Worm (Caenorhabditis elegans): ENCODE data around the gene F08C6.18.

DNA sequence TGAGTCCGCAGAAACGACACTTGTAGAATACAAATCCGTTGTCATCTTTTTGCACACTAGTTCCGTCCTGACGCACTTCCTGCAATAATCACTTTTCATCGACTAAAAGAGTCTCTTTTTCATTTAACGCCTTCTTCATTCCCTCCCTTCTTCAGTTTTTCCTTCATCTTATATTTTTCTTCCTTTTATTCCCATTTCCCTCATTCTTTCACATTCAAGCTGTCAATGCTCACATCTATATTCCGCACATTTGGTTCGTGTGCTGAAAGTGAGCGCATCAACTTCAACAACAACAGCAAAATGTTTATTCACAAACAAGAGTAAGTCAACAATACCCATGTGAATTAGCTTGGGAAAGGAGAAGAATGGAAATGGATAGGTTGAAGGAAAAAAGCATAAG lies 1.4 kb downstream of the F08C6.18 start, which contains the start of gene pcyt-1:
- no peak for TF ChIP-seq Y53F4B.3 (GFP tag; IDR thresholded peaks at IDR 0.05)
- no peak for TF ChIP-seq pha-4 (tag; optimal IDR thresholded peaks at IDR 0.05)
- no peak for TF ChIP-seq athp-1 (tag; optimal IDR thresholded peaks at IDR 0.05)
- no peak for TF ChIP-seq attf-6 (GFP tag; IDR thresholded peaks at IDR 0.05)
- TF ChIP-seq hmg-20 (GFP tag; IDR thresholded peaks at IDR 0.05), result no peak
- no peak for TF ChIP-seq nfya-1 (tag; optimal IDR thresholded peaks at IDR 0.05; ENCODE audit: borderline replicate concordance, insufficient read depth)
- no peak for TF ChIP-seq die-1 (tag; optimal IDR thresholded peaks at IDR 0.05)
- TF ChIP-seq ama-1 (optimal IDR thresholded peaks at IDR 0.05), result no peak
- TF ChIP-seq ama-1 (GFP tag; optimal IDR thresholded peaks at IDR 0.05), result no peak
- TF ChIP-seq F52B5.7 (tag; optimal IDR thresholded peaks at IDR 0.05), result no peak
- no peak for TF ChIP-seq lsl-1 (GFP tag; optimal IDR thresholded peaks at IDR 0.05)
- TF ChIP-seq F33H1.4 (GFP tag; IDR thresholded peaks at IDR 0.05), result no peak
- TF ChIP-seq sea-2 (GFP tag; IDR thresholded peaks at IDR 0.05), result no peak
- TF ChIP-seq ztf-3 (GFP tag; optimal IDR thresholded peaks at IDR 0.05), result no peak
- TF ChIP-seq ztf-28 (GFP tag; IDR thresholded peaks at IDR 0.05), result no peak
